Worm (Caenorhabditis elegans): ENCODE data around the gene K08F8.7.

K08F8.7 gene

DNA sequence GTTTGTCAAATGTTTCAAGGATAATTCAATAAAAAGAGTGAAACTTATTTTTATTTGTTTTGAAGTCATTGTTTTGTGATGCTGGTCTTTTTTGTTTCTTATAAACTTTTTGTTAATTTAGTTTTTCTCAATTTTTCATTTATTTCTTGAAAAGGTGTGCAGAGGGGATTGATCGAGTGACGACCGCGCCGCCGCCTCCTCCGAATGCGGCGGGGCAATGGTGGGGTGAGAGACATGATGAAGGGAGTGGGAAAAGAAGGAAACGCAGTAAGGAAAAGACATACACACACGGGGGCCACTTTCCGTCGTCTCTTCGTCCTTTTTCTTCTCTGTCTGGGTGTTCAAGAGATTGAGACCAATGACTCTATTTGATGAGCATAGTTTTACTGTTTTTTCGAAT is 14.2 kb upstream of the K08F8.7 start (continued):
- TF ChIP-seq madf-9 (GFP tag; conservative IDR thresholded peaks at IDR 0.05): 0 out of 2 replicates have a peak, but pooled peaks have one; percentile 4
- peak in 1 of 2 experiments; percentile 32 for TF ChIP-seq lsy-2 (tag; optimal IDR thresholded peaks at IDR 0.05)
- no peak for TF ChIP-seq nhr-77 (tag; optimal IDR thresholded peaks at IDR 0.05)
- TF ChIP-seq daf-8 (GFP tag; IDR thresholded peaks at IDR 0.05): no peak
- no peak for TF ChIP-seq snpc-1.2 (GFP tag; IDR thresholded peaks at IDR 0.05)

- no peak for TF ChIP-seq ceh-32 (tag; optimal IDR thresholded peaks at IDR 0.05; ENCODE audit: poor library complexity)
- TF ChIP-seq T20F7.1 (GFP tag; optimal IDR thresholded peaks at IDR 0.05): no peak
- no peak for TF ChIP-seq nhr-41 (GFP tag; IDR thresholded peaks at IDR 0.05)
- no peak for TF ChIP-seq saeg-2 (GFP tag; IDR thresholded peaks at IDR 0.05)
- TF ChIP-seq ama-1 (optimal IDR thresholded peaks at IDR 0.05): no peak
These were observed 11.7 kb upstream of the K08F8.7 start, which contains the start of gene pah-1 for ce11 chrII:8766897-8767296. Gene pah-1 (minus strand): TSS chrII:8766997.

- no peak for TF ChIP-seq php-3 (GFP tag; IDR thresholded peaks at IDR 0.05)
- TF ChIP-seq fos-1 (tag; optimal IDR thresholded peaks at IDR 0.05): no peak
- TF ChIP-seq ctbp-1 (GFP tag; IDR thresholded peaks at IDR 0.05): no peak
- no peak for TF ChIP-seq lin-29 (GFP tag; IDR thresholded peaks at IDR 0.05)
- no peak for TF ChIP-seq daf-19 (GFP tag; conservative IDR thresholded peaks at IDR 0.05)
These were observed 11.3 kb upstream of the K08F8.7 start, which contains the start of the genes nsph-1.1 and K08F8.15 for ce11 chrII:8766475-8766874. Gene nsph-1.1 (plus strand): TSS chrII:8766775. Gene K08F8.15 (plus strand): TSS chrII:8766809.

ce11 chrII:8765131-8765530 is 10.0 kb upstream of the K08F8.7 start:
- TF ChIP-seq attf-4 (tag; optimal IDR thresholded peaks at IDR 0.05) (no peak), daf-12 (tag; optimal IDR thresholded peaks at IDR 0.05) (no peak), daf-19 (GFP tag; conservative IDR thresholded peaks at IDR 0.05) (no peak), zfp-3 (GFP tag; conservative IDR thresholded peaks at IDR 0.05) (no peak), vab-7 (GFP tag; IDR thresholded peaks at IDR 0.05) (no peak), mxl-3 (GFP tag; optimal IDR thresholded peaks at IDR 0.05) (peak; percentile 95), zip-2 (tag; optimal IDR thresholded peaks at IDR 0.05) (no peak), ztf-7 (tag; optimal IDR thresholded peaks at IDR 0.05) (no peak), nhr-76 (tag; optimal IDR thresholded peaks at IDR 0.05) (no peak), set-16 (GFP tag; IDR thresholded peaks at IDR 0.05) (no peak), mdl-1 (tag; optimal IDR thresholded peaks at IDR 0.05) (peak; percentile 55 to 94), nhr-25 (tag; optimal IDR thresholded peaks at IDR 0.05; ENCODE audit: borderline replicate concordance, insufficient read depth) (peak; percentile 30), nhr-48 (tag; optimal IDR thresholded peaks at IDR 0.05) (peak; percentile 68), lin-13 (GFP tag; optimal IDR thresholded peaks at IDR 0.05) (no peak), hlh-30 (tag; optimal IDR thresholded peaks at IDR 0.05; ENCODE audit: insufficient read depth) (peak; percentile 72), mep-1 (tag; optimal IDR thresholded peaks at IDR 0.05) (no peak), dmd-6 (GFP tag; IDR thresholded peaks at IDR 0.05) (peak; percentile 75), daf-16 (GFP tag; optimal IDR thresholded peaks at IDR 0.05) (no peak), daf-16 (tag; optimal IDR thresholded peaks at IDR 0.05) (no peak), T20F7.1 (GFP tag; optimal IDR thresholded peaks at IDR 0.05) (no peak), nhr-237 (tag; optimal IDR thresholded peaks at IDR 0.05) (no peak), zip-11 (GFP tag; IDR thresholded peaks at IDR 0.05) (no peak), Y75B8A.6 (GFP tag; IDR thresholded peaks at IDR 0.05) (no peak), egl-27 (tag; optimal IDR thresholded peaks at IDR 0.05) (no peak), lin-39 (tag; optimal IDR thresholded peaks at IDR 0.05) (no peak), tra-1 (GFP tag; IDR thresholded peaks at IDR 0.05) (peak; percentile 58; the same call in 1 of the 2 replicates), hlh-11 (tag; optimal IDR thresholded peaks at IDR 0.05) (peak; percentile 59), lin-15B (tag; optimal IDR thresholded peaks at IDR 0.05) (no peak), hif-1 (tag; optimal IDR thresholded peaks at IDR 0.05) (no peak), rbr-2 (tag; optimal IDR thresholded peaks at IDR 0.05) (no peak), nhr-28 (tag; optimal IDR thresholded peaks at IDR 0.05) (peak; percentile 87), saeg-2 (GFP tag; IDR thresholded peaks at IDR 0.05) (no peak), nhr-42 (GFP tag; IDR thresholded peaks at IDR 0.05) (no peak), unc-130 (GFP tag; optimal IDR thresholded peaks at IDR 0.05) (no peak)

Measured in whole organism, L4 larva.